Worm (Caenorhabditis elegans) whole organism, young adult: ENCODE data around the gene nspg-5.

ENCODE experiments used
- F39B2.1 ChIP-seq: fragments of 200-800 bp; sonication (Bioruptor generic); IDR thresholded peaks from 2 replicates; pipeline ENCODE4 v1.3.6; 2022; ENCODE audit warnings: missing genetic modification reagents, missing genetic modification characterization, missing compliant biosample characterization
- F49E8.2 ChIP-seq: sonication (generic microtip); optimal IDR thresholded peaks from 3 replicates; lab custom pipeline; 2017; ENCODE audit warnings: missing genetic modification characterization, mild to moderate bottlenecking, missing compliant biosample characterization, antibody characterized with exemption, moderate library complexity; ENCODE audit not compliant: insufficient read depth
- T07F8.4 ChIP-seq: sonication (generic microtip); optimal IDR thresholded peaks from 2 replicates; lab custom pipeline; 2016; ENCODE audit warnings: mild to moderate bottlenecking, missing genetic modification characterization, moderate library complexity, missing compliant biosample characterization
- aptf-2 ChIP-seq: fragments of 200-800 bp; sonication (Bioruptor generic); conservative IDR thresholded peaks from 2 replicates; pipeline ENCODE4 v1.3.6; 2022; ENCODE audit warnings: missing genetic modification reagents, missing genetic modification characterization, missing compliant biosample characterization
- atf-7 ChIP-seq: sonication (generic microtip); optimal IDR thresholded peaks from 2 replicates; lab custom pipeline; 2017; ENCODE audit warnings: mild to moderate bottlenecking, missing genetic modification characterization, missing compliant biosample characterization
- ceh-27 ChIP-seq: fragments of 200-800 bp; sonication (Bioruptor generic); optimal IDR thresholded peaks from 2 replicates; lab custom pipeline; 2018; ENCODE audit warnings: mild to moderate bottlenecking, missing genetic modification characterization, moderate library complexity, missing compliant biosample characterization
- ceh-79 ChIP-seq: sonication (generic microtip); optimal IDR thresholded peaks from 2 replicates; lab custom pipeline; 2017; ENCODE audit warnings: mild to moderate bottlenecking, missing genetic modification characterization, missing compliant biosample characterization
- ceh-91 ChIP-seq: fragments of 200-800 bp; sonication (Bioruptor generic); IDR thresholded peaks from 2 replicates; pipeline ENCODE4 v1.3.6; 2022; ENCODE audit warnings: missing genetic modification reagents, missing genetic modification characterization, missing compliant biosample characterization
- dpl-1 ChIP-seq: fragments of 150-350 bp; optimal IDR thresholded peaks from 2 replicates; lab custom pipeline; 2014; ENCODE audit warnings: missing biosample characterization, missing genetic modification reagents, missing genetic modification characterization
- lag-1 ChIP-seq: fragments of 200-800 bp; sonication (Bioruptor generic); IDR thresholded peaks from 2 replicates; pipeline ENCODE4 v1.3.6; 2022; ENCODE audit warnings: missing genetic modification reagents, missing genetic modification characterization, missing compliant biosample characterization
- let-607 ChIP-seq, 2 experiments: fragments of 200-800 bp in 1 of 2; sonication (Bioruptor generic) in 1 of 2; sonication (generic microtip) in 1 of 2; optimal IDR thresholded peaks; 2 replicates each; lab custom pipeline; 2016 to 2018; ENCODE audit warnings: mild to moderate bottlenecking in 2 of 2, missing compliant biosample characterization in 2 of 2, missing genetic modification characterization in 2 of 2, moderate library complexity in 2 of 2, missing genotype in 1 of 2
- lin-26 ChIP-seq: fragments of 200-800 bp; sonication (Bioruptor generic); IDR thresholded peaks from 2 replicates; pipeline ENCODE4 v1.3.6; 2022; ENCODE audit warnings: missing genetic modification reagents, missing genetic modification characterization, missing compliant biosample characterization
- lin-35 ChIP-seq, 3 experiments: fragments of 150-350 bp in 2 of 3; sonication (generic microtip) in 1 of 3; optimal IDR thresholded peaks; 2 replicates each; lab custom pipeline; 2014 to 2018; ENCODE audit warnings: missing biosample characterization in 3 of 3, missing genetic modification characterization in 3 of 3, missing genetic modification reagents in 3 of 3
- nfya-1 ChIP-seq: sonication (generic microtip); optimal IDR thresholded peaks from 2 replicates; lab custom pipeline; 2017; ENCODE audit warnings: antibody characterized with exemption, missing compliant biosample characterization, missing genetic modification characterization, borderline replicate concordance; ENCODE audit not compliant: insufficient read depth
- nfyb-1 ChIP-seq: fragments of 200-800 bp; sonication (Bioruptor generic); IDR thresholded peaks from 2 replicates; pipeline ENCODE4 v1.3.6; 2022; ENCODE audit warnings: missing genetic modification reagents, missing genetic modification characterization, missing compliant biosample characterization
- nhr-80 ChIP-seq: sonication (generic microtip); optimal IDR thresholded peaks from 2 replicates; lab custom pipeline; 2016; ENCODE audit warnings: missing genetic modification characterization, missing compliant biosample characterization
- snpc-1.1 ChIP-seq: sonication (generic microtip); optimal IDR thresholded peaks from 2 replicates; lab custom pipeline; 2017; ENCODE audit warnings: missing genetic modification characterization, mild to moderate bottlenecking, missing compliant biosample characterization, antibody characterized with exemption, moderate library complexity, missing genotype, missing genetic modification reagents; ENCODE audit not compliant: insufficient read depth
- snpc-1.3 ChIP-seq: sonication (generic microtip); optimal IDR thresholded peaks from 2 replicates; lab custom pipeline; 2017; ENCODE audit warnings: missing genetic modification characterization, mild to moderate bottlenecking, missing compliant biosample characterization, antibody characterized with exemption, moderate library complexity, missing genotype, missing genetic modification reagents; ENCODE audit not compliant: insufficient read depth
- snpc-4 ChIP-seq, 5 experiments: fragments of 150-350 bp in 1 of 5; sonication (generic microtip) in 4 of 5; optimal IDR thresholded peaks; 2 replicates each; lab custom pipeline; 2014 to 2018; ENCODE audit warnings: missing genetic modification characterization in 5 of 5, missing biosample characterization in 3 of 5, antibody characterized with exemption in 2 of 5, mild to moderate bottlenecking in 2 of 5, missing compliant biosample characterization in 2 of 5, missing genotype in 2 of 5, moderate library complexity in 2 of 5, missing genetic modification reagents in 1 of 5
- somi-1 ChIP-seq: fragments of 200-800 bp; sonication (Bioruptor generic); optimal IDR thresholded peaks from 2 replicates; lab custom pipeline; 2018; ENCODE audit warnings: mild to moderate bottlenecking, missing genetic modification characterization, missing compliant biosample characterization
- unc-62 ChIP-seq: fragments of 150-350 bp; optimal IDR thresholded peaks from 2 replicates; lab custom pipeline; 2014; ENCODE audit warnings: missing biosample characterization, missing genetic modification reagents, missing genetic modification characterization
- xnd-1 ChIP-seq: sonication (generic microtip); optimal IDR thresholded peaks from 2 replicates; lab custom pipeline; 2016; ENCODE audit warnings: missing genotype, missing genetic modification reagents, missing genetic modification characterization, missing compliant biosample characterization
- zfh-2 ChIP-seq: fragments of 200-800 bp; sonication (Bioruptor generic); conservative IDR thresholded peaks from 2 replicates; pipeline ENCODE4 v1.3.6; 2022; ENCODE audit warnings: missing genetic modification reagents, missing genetic modification characterization, missing compliant biosample characterization
- ztf-18 ChIP-seq: sonication (generic microtip); optimal IDR thresholded peaks from 2 replicates; lab custom pipeline; 2016; ENCODE audit warnings: missing genotype, mild to moderate bottlenecking, missing genetic modification characterization, missing compliant biosample characterization
- ztf-25 ChIP-seq: fragments of 200-800 bp; sonication (Bioruptor generic); IDR thresholded peaks from 2 replicates; pipeline ENCODE4 v1.3.6; 2022; ENCODE audit warnings: missing genetic modification reagents, missing genetic modification characterization, missing compliant biosample characterization
- ztf-28 ChIP-seq: fragments of 200-800 bp; sonication (Bioruptor generic); IDR thresholded peaks from 2 replicates; pipeline ENCODE4 v1.3.6; 2022; ENCODE audit warnings: missing genetic modification reagents, missing genetic modification characterization, missing compliant biosample characterization

The nspg-5 gene

DNA sequence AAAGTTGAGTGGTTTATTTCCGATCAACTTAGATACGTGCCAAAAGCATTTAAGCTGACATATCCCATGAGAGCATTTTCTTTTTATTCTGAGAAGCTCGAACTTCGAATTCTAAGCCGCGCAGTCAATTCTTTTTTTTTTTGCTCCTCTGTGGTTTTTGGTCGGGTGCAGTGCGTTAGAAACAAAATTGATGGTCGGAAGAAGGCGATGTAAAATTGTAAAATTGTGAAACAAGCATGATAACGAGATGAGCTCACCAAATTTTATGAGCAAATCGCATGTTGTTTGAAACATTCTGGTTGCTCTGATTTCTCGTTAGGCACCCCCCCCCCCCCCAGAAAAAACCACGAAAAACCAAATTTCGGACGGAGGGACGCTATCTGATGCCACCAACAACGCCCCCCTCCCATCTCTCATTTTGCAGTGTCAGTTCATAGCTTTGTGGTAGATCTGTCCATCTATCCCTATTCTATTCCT is 42.9 kb downstream of the nspg-5 start, which contains the start of gene aqp-7:
aqp-7 (plus strand) TSS at position 427 of the 477 bp plus-strand sequence.
- TF ChIP-seq dpl-1 (GFP tag; lab: Kevin White, UChicago) (no peak), F49E8.2 (tag; lab: Kevin White, UChicago) (no peak), ceh-79 (tag; lab: Kevin White, UChicago) (no peak), ztf-18 (tag; lab: Kevin White, UChicago) (no peak), ceh-27 (GFP tag; lab: Kevin White, UChicago) (no peak), ztf-28 (no peak), zfh-2 (GFP tag; lab: Robert Waterston, UW) (no peak), snpc-1.3 (tag; lab: Kevin White, UChicago) (no peak), lin-35 (GFP tag; optimal IDR thresholded peaks at IDR 0.05; lab: Kevin White, UChicago) (no peak), T07F8.4 (no peak), somi-1 (GFP tag; lab: Kevin White, UChicago) (no peak), ztf-25 (GFP tag; lab: Robert Waterston, UW) (no peak), let-607 (tag; optimal IDR thresholded peaks at IDR 0.05; lab: Kevin White, UChicago) (no peak)
- TF ChIP-seq, all 124 proteins: peak for 0

- TF ChIP-seq nfyb-1 (GFP tag; lab: Robert Waterston, UW), result no peak
- no peak for TF ChIP-seq aptf-2 (GFP tag; lab: Robert Waterston, UW)
- no peak for TF ChIP-seq unc-62 (GFP tag; lab: Kevin White, UChicago)
- TF ChIP-seq xnd-1, result no peak
- no peak for TF ChIP-seq nfya-1 (tag; lab: Kevin White, UChicago)
Observed at ce11 chrX:3025145-3025544, 43.3 kb downstream of the nspg-5 start.

ce11 chrX:3029030-3029429 is 47.2 kb downstream of the nspg-5 start, which contains the start of gene M02F4.1:
Gene M02F4.1 (minus strand): TSS chrX:3029130.
- TF ChIP-seq ceh-79 (tag; lab: Kevin White, UChicago) (no peak), ceh-91 (no peak), lin-26 (GFP tag; lab: Robert Waterston, UW) (0 out of 2 replicates have a peak, but pooled peaks have one; percentile 25)

DNA sequence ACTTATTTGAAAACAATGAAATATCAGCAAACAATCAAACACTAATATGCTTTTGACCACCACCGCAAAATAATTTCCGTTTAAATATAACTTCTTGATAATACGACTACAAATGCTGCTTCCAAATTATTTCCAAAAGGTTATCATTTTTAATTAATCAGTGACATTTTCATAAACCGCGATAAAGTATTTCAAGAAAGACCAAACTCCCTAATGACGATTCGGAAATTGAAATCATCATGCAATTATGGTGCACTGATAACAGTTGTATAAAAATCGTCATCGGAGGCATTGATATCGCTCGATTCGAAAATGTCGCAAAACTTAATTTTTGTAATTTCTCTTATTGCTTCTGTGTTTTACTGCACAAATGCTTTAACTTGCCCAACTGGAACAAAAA is 49.7 kb downstream of the nspg-5 start, which contains the start of gene clec-265:
clec-265 (plus strand) TSS at position 300 of the 400 bp plus-strand sequence.
- no peak for TF ChIP-seq F39B2.1 (GFP tag; lab: Robert Waterston, UW)
- TF ChIP-seq nhr-80, result peak; percentile 89
- peak; percentile 10 for TF ChIP-seq atf-7 (tag; lab: Kevin White, UChicago)
- no peak for TF ChIP-seq nfya-1 (tag; lab: Kevin White, UChicago)

DNA sequence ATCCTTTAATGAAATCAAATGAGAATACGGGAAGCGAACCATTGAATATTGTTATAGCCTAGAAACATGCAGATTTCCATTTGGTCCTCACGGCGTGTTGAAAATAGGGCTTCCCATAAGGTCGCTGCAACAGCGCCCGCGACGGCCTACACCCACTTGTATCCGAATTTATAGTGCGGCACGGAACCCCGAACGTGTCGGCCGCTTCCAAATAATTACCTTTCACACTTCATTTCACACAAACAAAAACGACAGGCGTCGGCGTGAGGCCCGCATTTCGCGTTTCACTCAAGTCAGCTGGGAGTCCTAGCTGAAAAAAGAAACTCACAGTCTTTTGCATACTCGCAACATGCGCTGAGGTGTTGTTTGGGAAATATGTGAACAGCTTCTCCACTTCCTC is 51.7 kb downstream of the nspg-5 start:
- TF ChIP-seq lag-1 (GFP tag; lab: Robert Waterston, UW) (no peak), snpc-4 (GFP tag; optimal IDR thresholded peaks at IDR 0.05; lab: Kevin White, UChicago) (no peak), snpc-4 (tag; optimal IDR thresholded peaks at IDR 0.05; lab: Kevin White, UChicago) (peak in 2 of 4 experiments; percentile 61 to 80), snpc-1.1 (tag; lab: Kevin White, UChicago) (no peak)
